Fruit fly (Drosophila melanogaster): ENCODE measurements around the gene Vm26Aa.

Gene Vm26Aa

dm6 chr2L:5983236-5983635 is 23.1 kb upstream of the Vm26Aa start (continued):
- no peak for TF ChIP-seq acj6 (GFP tag; optimal IDR thresholded peaks at IDR 0.05)

- TF ChIP-seq Lpt (GFP tag; optimal IDR thresholded peaks at IDR 0.05), result peak; percentile 2
- TF ChIP-seq CG9139 (GFP tag; optimal IDR thresholded peaks at IDR 0.05), result peak; percentile 28
- peak; percentile 29 for TF ChIP-seq Ets96B (tag; optimal IDR thresholded peaks at IDR 0.05)
- peak; percentile 35 for TF ChIP-seq topi (GFP tag; optimal IDR thresholded peaks at IDR 0.05)
- TF ChIP-seq Eip75B (GFP tag; optimal IDR thresholded peaks at IDR 0.05), result peak; percentile 48
- peak; percentile 23 for TF ChIP-seq OdsH (GFP tag; optimal IDR thresholded peaks at IDR 0.05)
- no peak for TF ChIP-seq CG4318 (GFP tag; optimal IDR thresholded peaks at IDR 0.05)
- no peak for TF ChIP-seq Hr38 (GFP tag; optimal IDR thresholded peaks at IDR 0.05)
- TF ChIP-seq cyc (GFP tag; optimal IDR thresholded peaks at IDR 0.05), result peak; percentile 34
- no peak for TF ChIP-seq CG10631 (GFP tag; optimal IDR thresholded peaks at IDR 0.05)
- TF ChIP-seq fkh (GFP tag; optimal IDR thresholded peaks at IDR 0.05), result peak; percentile 72
- no peak for TF ChIP-seq fd85E (GFP tag; optimal IDR thresholded peaks at IDR 0.05)
- no peak for TF ChIP-seq CG6163 (GFP tag; IDR thresholded peaks at IDR 0.05)
- TF ChIP-seq acj6 (GFP tag; optimal IDR thresholded peaks at IDR 0.05), result no peak
- peak; percentile 14 to 57 for TF ChIP-seq ss (GFP tag; optimal IDR thresholded peaks at IDR 0.05)
- TF ChIP-seq CG8319 (GFP tag; optimal IDR thresholded peaks at IDR 0.05), result no peak
- peak; percentile 22 for TF ChIP-seq Met (GFP tag; optimal IDR thresholded peaks at IDR 0.05)
- TF ChIP-seq Sox102F (GFP tag; optimal IDR thresholded peaks at IDR 0.05), result no peak
- peak; percentile 51 for TF ChIP-seq Sox14 (GFP tag; optimal IDR thresholded peaks at IDR 0.05)
- TF ChIP-seq Gug (GFP tag; IDR thresholded peaks at IDR 0.05), result no peak
- TF ChIP-seq Sox15 (GFP tag; optimal IDR thresholded peaks at IDR 0.05), result no peak
- no peak for TF ChIP-seq Ets21C (GFP tag; optimal IDR thresholded peaks at IDR 0.05)
- TF ChIP-seq Hr4 (GFP tag; optimal IDR thresholded peaks at IDR 0.05), result peak; percentile 14
- TF ChIP-seq CG34406 (GFP tag; optimal IDR thresholded peaks at IDR 0.05), result no peak
- TF ChIP-seq CG3919 (GFP tag; optimal IDR thresholded peaks at IDR 0.05), result peak; percentile 57
- TF ChIP-seq dac (GFP tag; optimal IDR thresholded peaks at IDR 0.05), result no peak
- peak in 1 of 2 experiments; percentile 16 for TF ChIP-seq salr (GFP tag; optimal IDR thresholded peaks at IDR 0.05)
- peak; percentile 95 for TF ChIP-seq achi (GFP tag; optimal IDR thresholded peaks at IDR 0.05)
- TF ChIP-seq CG1621 (tag; optimal IDR thresholded peaks at IDR 0.05), result peak; percentile 88
- TF ChIP-seq esn (GFP tag; optimal IDR thresholded peaks at IDR 0.05), result peak; percentile 27
- no peak for TF ChIP-seq CG15336 (GFP tag; IDR thresholded peaks at IDR 0.05)
- no peak for TF ChIP-seq eg (GFP tag; IDR thresholded peaks at IDR 0.05)
- TF ChIP-seq spab (GFP tag; optimal IDR thresholded peaks at IDR 0.05), result no peak
- TF ChIP-seq CG10669 (GFP tag; optimal IDR thresholded peaks at IDR 0.05), result peak; percentile 4
- peak; percentile 86 for TF ChIP-seq Eip78C (GFP tag)
- TF ChIP-seq CG11294 (GFP tag; IDR thresholded peaks at IDR 0.05), result no peak
- TF ChIP-seq CG6276 (GFP tag; optimal IDR thresholded peaks at IDR 0.05), result no peak
- no peak for TF ChIP-seq CG8119 (GFP tag; IDR thresholded peaks at IDR 0.05)
- peak; percentile 33 for TF ChIP-seq fd59A (GFP tag; optimal IDR thresholded peaks at IDR 0.05)
- TF ChIP-seq lz (GFP tag; optimal IDR thresholded peaks at IDR 0.05), result peak; percentile 45
- TF ChIP-seq Hr39 (GFP tag; optimal IDR thresholded peaks at IDR 0.05), result peak; percentile 21
- peak; percentile 45 for TF ChIP-seq dsx (GFP tag; optimal IDR thresholded peaks at IDR 0.05; ENCODE audit: poor library complexity, severe bottlenecking)
- TF ChIP-seq pdm3 (GFP tag; optimal IDR thresholded peaks at IDR 0.05), result peak; percentile 25
- peak; percentile 2 for TF ChIP-seq CG6792 (GFP tag; optimal IDR thresholded peaks at IDR 0.05)
- peak; percentile 28 for TF ChIP-seq CG6808 (GFP tag; optimal IDR thresholded peaks at IDR 0.05)
- TF ChIP-seq net (GFP tag; optimal IDR thresholded peaks at IDR 0.05), result peak; percentile 32
- peak; percentile 24 for TF ChIP-seq CG16779 (tag; optimal IDR thresholded peaks at IDR 0.05)
- peak; percentile 22 for TF ChIP-seq Smox (GFP tag; optimal IDR thresholded peaks at IDR 0.05)
- no peak for TF ChIP-seq CG8632 (GFP tag; optimal IDR thresholded peaks at IDR 0.05)
Observed at dm6 chr2L:5982334-5982987, 22.3 kb upstream of the Vm26Aa start.

Data from whole organism, prepupa.